Worm (Caenorhabditis elegans) whole organism, L4/young adult: ENCODE data around the gene srd-51.

Experiments used
- W03F9.2 ChIP-seq: fragments of 150-350 bp; optimal IDR thresholded peaks from 2 replicates; lab custom pipeline; 2014; ENCODE audit warnings: missing biosample characterization, missing genetic modification characterization
- him-1 ChIP-seq: sonication (generic microtip); optimal IDR thresholded peaks from 2 replicates; lab custom pipeline; 2016; ENCODE audit warnings: missing genotype, missing genetic modification reagents, missing genetic modification characterization, missing compliant biosample characterization

- TF ChIP-seq W03F9.2 (no peak), him-1 (tag; lab: Kevin White, UChicago) (no peak)
Measured at ce11 chrX:13477356-13477755, 7.4 kb downstream of the srd-51 start, which contains the start of gene efn-3.
